Worm (Caenorhabditis elegans): Measurements from ENCODE around the gene spp-21.
A peak's percentile ranks its signal among the peaks of the same experiment; 100 is the strongest.

spp-21 gene

DNA sequence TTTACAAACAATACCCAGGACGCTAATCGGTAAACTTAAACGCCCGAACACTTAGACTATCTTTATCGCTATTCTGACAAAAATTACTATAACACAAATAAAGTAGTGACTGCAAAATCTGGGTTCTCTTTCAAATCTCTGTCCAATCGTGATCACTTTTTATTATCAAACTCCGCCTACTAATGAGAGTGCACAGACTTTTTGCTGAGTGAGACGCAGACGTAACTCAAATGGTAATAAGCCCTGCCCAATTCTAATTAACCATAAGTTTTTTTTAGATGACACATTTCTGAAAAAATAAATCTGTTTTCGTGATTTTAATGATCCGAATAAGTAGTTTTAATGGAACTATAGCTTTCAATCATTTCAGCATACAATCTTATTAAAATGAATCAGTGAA is 17.5 kb upstream of the spp-21 start:
- TF ChIP-seq nhr-77 (tag; optimal IDR thresholded peaks at IDR 0.05), result no peak
- no peak for TF ChIP-seq pag-3 (tag; optimal IDR thresholded peaks at IDR 0.05; ENCODE audit: borderline replicate concordance, insufficient read depth)
- TF ChIP-seq lin-35 (GFP tag; optimal IDR thresholded peaks at IDR 0.05), result peak in 1 of 2 experiments; percentile 1
- no peak for TF ChIP-seq lin-39 (tag; optimal IDR thresholded peaks at IDR 0.05)
- TF ChIP-seq jun-1 (tag; optimal IDR thresholded peaks at IDR 0.05), result no peak
- TF ChIP-seq dsc-1 (tag; optimal IDR thresholded peaks at IDR 0.05), result peak; percentile 51
- TF ChIP-seq hlh-4 (tag; optimal IDR thresholded peaks at IDR 0.05), result no peak
- TF ChIP-seq mef-2 (tag; optimal IDR thresholded peaks at IDR 0.05), result no peak
- peak in 1 of 2 experiments; percentile 1 for TF ChIP-seq lsy-2 (tag; optimal IDR thresholded peaks at IDR 0.05)
- no peak for TF ChIP-seq tlp-1 (tag; optimal IDR thresholded peaks at IDR 0.05)
- TF ChIP-seq nhr-71 (tag; optimal IDR thresholded peaks at IDR 0.05), result no peak
- TF ChIP-seq sptf-1 (tag; optimal IDR thresholded peaks at IDR 0.05), result no peak
- no peak for TF ChIP-seq nhr-76 (tag; optimal IDR thresholded peaks at IDR 0.05)
- peak; percentile 48 for TF ChIP-seq skn-1 (tag; optimal IDR thresholded peaks at IDR 0.05)
- no peak for TF ChIP-seq unc-86 (tag; optimal IDR thresholded peaks at IDR 0.05)
- no peak for TF ChIP-seq hlh-17 (GFP tag; optimal IDR thresholded peaks at IDR 0.05; ENCODE audit: borderline replicate concordance)
- no peak for TF ChIP-seq swsn-7 (tag; optimal IDR thresholded peaks at IDR 0.05)
- no peak for TF ChIP-seq nhr-237 (tag; optimal IDR thresholded peaks at IDR 0.05)
- TF ChIP-seq Y116A8C.19 (tag; optimal IDR thresholded peaks at IDR 0.05; ENCODE audit: borderline replicate concordance), result no peak
- no peak for TF ChIP-seq alr-1 (tag; optimal IDR thresholded peaks at IDR 0.05; ENCODE audit: borderline replicate concordance)
- TF ChIP-seq nhr-28 (tag; optimal IDR thresholded peaks at IDR 0.05), result no peak
- TF ChIP-seq nhr-85 (tag), result peak; percentile 47
- no peak for TF ChIP-seq zag-1 (tag; optimal IDR thresholded peaks at IDR 0.05)
- TF ChIP-seq ztf-11 (tag; optimal IDR thresholded peaks at IDR 0.05), result no peak
- peak; percentile 16 for TF ChIP-seq fos-1 (tag; optimal IDR thresholded peaks at IDR 0.05)
- TF ChIP-seq zip-4 (GFP tag; optimal IDR thresholded peaks at IDR 0.05), result no peak
- TF ChIP-seq ama-1 (optimal IDR thresholded peaks at IDR 0.05), result no peak
- TF ChIP-seq nhr-84 (tag; optimal IDR thresholded peaks at IDR 0.05), result no peak
- TF ChIP-seq dpl-1 (GFP tag; optimal IDR thresholded peaks at IDR 0.05), result no peak
- no peak for TF ChIP-seq unc-62 (GFP tag; optimal IDR thresholded peaks at IDR 0.05)
- no peak for TF ChIP-seq tbx-2 (tag; optimal IDR thresholded peaks at IDR 0.05)
- no peak for TF ChIP-seq elt-3 (tag; optimal IDR thresholded peaks at IDR 0.05)
- TF ChIP-seq efl-1 (optimal IDR thresholded peaks at IDR 0.05), result no peak
- peak in 1 of 2 experiments; percentile 11 for TF ChIP-seq efl-1 (GFP tag; optimal IDR thresholded peaks at IDR 0.05 in 1 of 2)
- TF ChIP-seq ceh-63 (GFP tag; optimal IDR thresholded peaks at IDR 0.05), result no peak
- TF ChIP-seq aha-1 (tag; optimal IDR thresholded peaks at IDR 0.05), result no peak
- TF ChIP-seq unc-130 (tag; optimal IDR thresholded peaks at IDR 0.05), result no peak
- TF ChIP-seq egl-13 (tag; optimal IDR thresholded peaks at IDR 0.05), result no peak
- TF ChIP-seq pqm-1 (tag; optimal IDR thresholded peaks at IDR 0.05), result no peak
- TF ChIP-seq ceh-88 (GFP tag; IDR thresholded peaks at IDR 0.05), result no peak
- no peak for TF ChIP-seq efl-3 (GFP tag; optimal IDR thresholded peaks at IDR 0.05)
- no peak for TF ChIP-seq ces-1 (GFP tag; optimal IDR thresholded peaks at IDR 0.05)
- no peak for TF ChIP-seq lin-13 (GFP tag; optimal IDR thresholded peaks at IDR 0.05)
- no peak for TF ChIP-seq lin-14 (GFP tag; optimal IDR thresholded peaks at IDR 0.05)
- no peak for TF ChIP-seq mdl-1 (tag; optimal IDR thresholded peaks at IDR 0.05)
- no peak for TF ChIP-seq egl-27 (tag; optimal IDR thresholded peaks at IDR 0.05)
- TF ChIP-seq nhr-90 (tag; optimal IDR thresholded peaks at IDR 0.05; ENCODE audit: poor library complexity), result no peak
- peak; percentile 11 for TF ChIP-seq irx-1 (tag; optimal IDR thresholded peaks at IDR 0.05)
- no peak for TF ChIP-seq ceh-82 (tag; optimal IDR thresholded peaks at IDR 0.05)
